Worm (Caenorhabditis elegans) whole organism, L2 larva: ENCODE results near the gene fbxc-55.

Experiments used
- C34F6.9 ChIP-seq: fragments of 150-350 bp; optimal IDR thresholded peaks from 2 replicates; lab custom pipeline; 2014; ENCODE audit warnings: missing biosample characterization, missing genetic modification characterization
- aly-2 ChIP-seq: fragments of 150-350 bp; optimal IDR thresholded peaks from 2 replicates; lab custom pipeline; 2014; ENCODE audit warnings: missing biosample characterization, missing genetic modification characterization
- gmeb-1 ChIP-seq: fragments of 150-350 bp; optimal IDR thresholded peaks from 2 replicates; lab custom pipeline; 2014; ENCODE audit warnings: missing biosample characterization, missing genetic modification characterization
- lsy-2 ChIP-seq, 2 experiments: fragments of 150-350 bp in 1 of 2; sonication (generic microtip) in 1 of 2; optimal IDR thresholded peaks; 2 replicates each; lab custom pipeline; 2014 to 2017; ENCODE audit warnings: missing biosample characterization in 2 of 2, missing genetic modification characterization in 2 of 2
- nhr-11 ChIP-seq: fragments of 150-350 bp; optimal IDR thresholded peaks from 2 replicates; lab custom pipeline; 2014; ENCODE audit warnings: missing biosample characterization, missing genetic modification characterization
- nhr-23 ChIP-seq: fragments of 150-350 bp; optimal IDR thresholded peaks from 2 replicates; lab custom pipeline; 2014; ENCODE audit warnings: missing biosample characterization, missing genetic modification reagents, missing genetic modification characterization
- nhr-237 ChIP-seq: fragments of 150-350 bp; optimal IDR thresholded peaks from 2 replicates; lab custom pipeline; 2014; ENCODE audit warnings: missing biosample characterization, missing genetic modification characterization
- nhr-77 ChIP-seq: fragments of 150-350 bp; optimal IDR thresholded peaks from 2 replicates; lab custom pipeline; 2014; ENCODE audit warnings: missing biosample characterization, missing genetic modification characterization
- unc-39 ChIP-seq: fragments of 150-350 bp; optimal IDR thresholded peaks from 2 replicates; lab custom pipeline; 2014; ENCODE audit warnings: missing biosample characterization, missing genetic modification characterization

ce11 chrII:3158985-3159384 lies 11.0 kb downstream of the fbxc-55 start, which contains the start of gene sri-34:
- TF ChIP-seq nhr-23 (no peak), nhr-77 (no peak), nhr-237 (tag; lab: Kevin White, UChicago) (no peak), unc-39 (tag; lab: Kevin White, UChicago) (no peak), gmeb-1 (tag; lab: Kevin White, UChicago) (no peak), nhr-11 (tag; lab: Kevin White, UChicago) (no peak), aly-2 (tag; lab: Kevin White, UChicago) (no peak), C34F6.9 (no peak), lsy-2 (tag; optimal IDR thresholded peaks at IDR 0.05; lab: Kevin White, UChicago) (no peak)
